Fruit fly (Drosophila melanogaster) S2 (cell line): ENCODE data around the gene CG32225.
A peak's percentile ranks its signal among the peaks of the same experiment; 100 is the strongest.

Experiments
- CG8478 ChIP-seq: fragments of >200 bp; optimal IDR thresholded peaks from 2 replicates; lab custom pipeline; 2018
- CTCF ChIP-seq, 2 experiments: fragments of >200 bp; optimal IDR thresholded peaks; 2 replicates each; lab custom pipeline; 2018

The CG32225 gene

DNA sequence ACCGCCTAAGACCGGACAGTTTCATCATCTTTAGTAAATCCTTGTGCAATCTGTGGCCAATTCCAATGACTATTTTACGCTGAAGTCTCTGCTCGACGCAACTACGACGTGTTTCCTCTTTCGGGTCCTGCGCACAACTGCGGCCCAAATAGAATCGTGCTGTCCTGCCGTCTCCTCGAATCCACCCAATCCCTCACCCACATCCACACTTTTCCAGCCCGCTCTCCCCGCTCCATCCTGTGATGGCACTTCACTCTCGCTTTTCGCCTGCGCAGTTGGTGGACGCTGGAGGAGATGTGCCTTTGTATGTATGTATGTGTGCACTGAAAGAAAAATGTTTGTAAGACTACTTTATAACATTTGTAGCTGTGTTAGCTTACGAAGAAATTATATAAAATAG is at the start of gene CG32225:
Gene CG32225, minus strand, starts transcription at position 142 of the 400 bp plus-strand sequence.
- TF ChIP-seq CG8478 (lab: Kevin White, UChicago) (no peak), CTCF (optimal IDR thresholded peaks at IDR 0.05; lab: Kevin White, UChicago) (no peak)

DNA sequence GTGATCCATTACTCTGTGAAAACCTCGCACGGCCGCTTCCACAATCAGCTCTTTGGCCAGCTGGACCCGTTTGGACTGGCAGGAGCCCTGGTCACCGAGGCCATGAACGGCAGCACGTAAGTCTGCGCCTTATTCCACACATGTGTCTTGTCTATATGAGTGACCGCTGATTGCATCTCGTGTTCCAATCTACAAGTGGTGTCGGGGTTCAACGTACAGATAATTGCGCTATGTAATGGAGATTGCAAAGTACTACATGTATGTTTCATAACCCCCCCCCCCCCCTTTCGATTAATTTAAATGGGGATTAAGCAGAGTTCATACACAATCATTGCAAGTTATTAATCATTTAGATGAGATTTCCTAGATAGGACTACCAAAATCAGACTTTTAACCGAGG is 48.8 kb upstream of the CG32225 start:
- no peak for TF ChIP-seq CG8478 (lab: Kevin White, UChicago)
- TF ChIP-seq CTCF (optimal IDR thresholded peaks at IDR 0.05; lab: Kevin White, UChicago): no peak

DNA sequence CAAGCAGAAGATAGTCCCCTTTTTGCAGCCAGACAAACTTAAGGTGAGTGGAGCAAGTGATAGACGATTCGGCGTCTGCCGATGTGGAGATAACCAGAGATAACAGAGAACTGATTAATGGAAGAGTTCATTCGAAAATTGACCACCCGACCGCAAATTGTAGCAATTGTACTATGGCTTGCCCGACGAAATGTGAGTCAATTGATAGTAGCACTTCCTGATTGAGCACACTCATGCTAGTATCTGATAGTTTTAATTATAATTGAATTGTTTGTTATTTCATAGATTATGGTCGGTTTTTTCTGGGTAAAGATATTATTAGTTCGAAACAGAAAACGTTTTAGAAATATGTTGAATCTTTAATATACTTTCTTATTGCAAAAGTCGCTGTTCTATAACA is 48.3 kb upstream of the CG32225 start:
- TF ChIP-seq CG8478 (lab: Kevin White, UChicago): no peak

DNA sequence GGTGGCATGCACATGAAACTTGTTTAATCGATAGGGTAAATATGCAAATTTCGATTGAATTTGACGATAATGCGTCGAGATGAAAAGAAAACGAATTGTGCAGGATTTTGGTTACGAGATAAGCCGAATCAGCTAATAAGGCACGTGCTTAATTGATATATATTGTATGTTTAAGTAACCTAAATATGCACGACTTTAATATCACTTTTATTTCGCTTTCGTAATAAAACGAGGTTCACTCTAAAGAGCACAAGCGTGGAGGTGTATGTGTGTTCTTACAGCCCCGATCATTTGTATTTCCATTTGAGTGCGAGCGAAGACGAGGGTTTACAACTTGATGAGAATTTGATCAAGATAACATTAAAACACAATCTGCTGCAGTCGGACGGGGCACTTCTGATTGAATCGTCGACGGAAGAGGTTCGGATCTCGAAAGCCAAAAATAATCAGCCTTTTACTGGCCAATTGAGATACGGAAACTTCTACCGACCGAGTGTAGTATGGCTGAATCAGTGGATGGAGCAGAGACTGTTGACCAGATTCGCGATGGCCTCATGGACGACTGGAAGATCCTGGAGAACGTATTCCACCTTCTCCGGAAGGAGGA is 47.7 kb upstream of the CG32225 start:
- no peak for TF ChIP-seq CG8478 (lab: Kevin White, UChicago)
- no peak for TF ChIP-seq CTCF (optimal IDR thresholded peaks at IDR 0.05; lab: Kevin White, UChicago)

DNA sequence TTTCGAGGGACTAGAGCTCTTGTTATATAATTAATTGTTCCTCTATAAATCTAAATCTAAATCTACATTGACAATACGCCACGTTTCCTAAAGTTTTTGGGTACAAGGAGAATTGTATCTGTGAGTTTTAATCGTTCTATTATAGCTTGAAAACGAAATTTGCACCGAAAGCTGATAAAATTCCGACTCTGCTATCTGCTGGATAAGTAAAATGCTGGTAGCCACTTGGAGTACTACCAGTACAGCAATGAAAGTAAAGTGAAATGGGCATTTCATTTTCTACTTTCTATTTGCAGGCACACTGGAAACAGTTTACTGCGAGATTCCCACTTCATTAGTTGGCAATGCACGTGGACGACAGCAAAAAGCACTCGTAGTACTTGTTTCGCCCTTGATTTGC is 47.1 kb upstream of the CG32225 start, which contains the start of gene CG5618:
Gene CG5618, plus strand, starts transcription at position 301 of the 400 bp plus-strand sequence.
- TF ChIP-seq CG8478 (lab: Kevin White, UChicago): no peak
- TF ChIP-seq CTCF (optimal IDR thresholded peaks at IDR 0.05; lab: Kevin White, UChicago): no peak

DNA sequence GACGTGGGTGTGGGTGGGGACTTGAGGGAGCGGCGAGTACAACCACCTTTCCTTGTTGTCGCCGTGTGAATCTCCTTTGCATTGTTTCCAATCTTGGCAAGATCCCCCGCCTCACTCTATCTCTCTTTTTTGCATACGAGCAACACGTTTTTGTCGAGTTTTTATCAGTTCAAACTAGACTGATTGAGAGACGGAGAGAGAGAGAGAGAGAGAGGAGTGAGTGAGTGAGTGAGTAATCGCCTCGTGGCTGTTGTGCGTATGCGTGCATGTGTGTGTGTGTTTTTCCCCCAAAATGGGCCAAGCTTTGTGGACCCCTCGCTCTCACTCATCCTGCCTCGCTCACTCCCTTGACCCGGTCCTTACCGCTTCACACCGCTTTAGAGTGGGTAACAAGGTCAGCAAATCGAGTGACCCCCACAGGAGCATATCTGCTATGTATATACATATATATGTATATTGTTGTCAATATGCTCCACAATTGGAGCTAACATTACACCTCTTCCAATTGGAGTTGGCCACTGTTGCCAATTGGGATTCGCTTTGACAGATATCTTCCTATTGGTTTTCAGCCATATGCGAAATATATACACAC is 43.3 kb upstream of the CG32225 start:
- TF ChIP-seq CTCF (optimal IDR thresholded peaks at IDR 0.05; lab: Kevin White, UChicago) (no peak), CG8478 (lab: Kevin White, UChicago) (no peak)

DNA sequence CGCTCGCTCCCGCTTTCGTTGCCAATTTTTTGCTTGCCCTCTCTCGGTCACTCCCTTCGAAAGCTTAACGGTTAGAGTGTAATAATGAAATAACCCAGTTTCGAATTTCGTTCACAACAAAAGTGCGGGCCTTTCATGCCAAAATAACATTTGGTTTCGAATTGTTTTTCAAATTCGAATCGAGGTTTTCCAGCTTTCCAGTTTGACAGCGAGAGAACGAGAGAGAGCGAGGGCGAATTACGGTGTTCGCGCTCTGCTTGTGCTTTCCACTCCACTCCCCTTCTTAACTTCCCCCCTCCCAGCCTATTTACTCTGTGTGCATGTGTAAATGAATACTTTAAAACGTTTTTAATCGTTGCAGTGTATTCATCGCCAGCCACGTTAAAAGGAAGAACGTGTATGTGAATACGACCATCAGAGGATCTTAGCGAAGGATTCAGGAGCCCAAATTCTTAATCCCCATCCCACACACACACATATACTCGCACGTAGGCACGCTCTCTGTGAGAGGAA is 42.6 kb upstream of the CG32225 start:
- no peak for TF ChIP-seq CG8478 (lab: Kevin White, UChicago)
- TF ChIP-seq CTCF (optimal IDR thresholded peaks at IDR 0.05; lab: Kevin White, UChicago): no peak

DNA sequence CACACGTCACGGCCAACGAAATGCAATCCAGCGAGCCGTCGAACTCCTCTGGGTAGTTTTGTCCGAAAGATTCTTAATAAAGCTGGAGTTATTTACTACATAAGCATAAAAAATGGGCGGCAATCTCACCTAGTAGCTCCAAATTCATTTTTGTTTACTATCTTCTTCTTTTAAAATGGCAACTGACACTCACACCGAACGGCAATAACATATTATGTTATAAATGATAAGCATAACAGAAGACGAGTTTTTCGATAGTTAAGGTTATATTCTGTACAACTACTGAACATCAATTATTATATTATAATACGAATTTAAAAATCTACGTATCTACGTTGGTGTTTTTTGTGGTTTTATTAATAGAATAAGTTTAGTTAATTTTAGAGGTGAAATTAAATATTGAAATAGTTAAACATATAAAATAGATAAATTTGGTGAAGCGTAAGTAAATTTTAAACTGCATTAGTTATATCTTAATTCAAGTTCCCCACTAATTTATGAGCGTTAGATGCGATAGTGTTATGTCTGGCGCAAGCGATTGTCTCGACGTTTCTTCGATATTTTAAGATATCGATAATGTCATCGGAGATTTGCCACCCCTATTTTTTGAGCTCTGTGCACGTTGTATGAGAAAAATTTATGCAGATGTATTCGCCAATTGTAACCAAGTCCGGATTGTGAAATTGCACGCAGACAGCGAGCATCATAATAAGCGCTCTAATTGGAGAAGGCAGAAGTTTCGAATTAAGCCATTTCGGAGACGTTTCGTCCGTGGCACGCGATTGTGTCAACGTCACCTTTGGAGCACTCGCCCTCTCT is 41.9 kb upstream of the CG32225 start, which contains the start of the genes Rbbp5 and eRF1:
Gene Rbbp5, minus strand, starts transcription at position 181 of the 819 bp plus-strand sequence.
Gene eRF1, plus strand, starts transcription at position 594 of the 819 bp plus-strand sequence.
- no peak for TF ChIP-seq CG8478 (lab: Kevin White, UChicago)
- no peak for TF ChIP-seq CTCF (optimal IDR thresholded peaks at IDR 0.05; lab: Kevin White, UChicago)

DNA sequence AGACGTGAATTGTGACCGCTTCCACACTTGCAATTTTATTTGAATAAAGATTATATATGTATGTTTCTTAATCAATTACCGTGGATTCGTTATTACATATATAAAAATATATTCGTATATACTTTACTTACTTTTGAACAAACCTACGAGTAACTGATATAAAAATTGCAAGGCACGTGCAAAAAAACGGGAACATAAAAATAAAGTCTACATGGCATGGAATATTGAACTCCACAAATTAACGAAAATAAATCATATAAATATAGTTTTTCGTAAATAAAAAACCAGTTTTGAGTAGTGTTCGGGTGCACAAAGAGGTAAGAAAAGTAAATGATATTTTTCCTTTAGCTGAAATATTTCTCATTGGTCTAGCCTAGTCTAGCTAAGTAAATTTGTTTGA is 36.3 kb upstream of the CG32225 start, which contains the start of gene Spn77Bc:
Gene Spn77Bc, plus strand, starts transcription at position 301 of the 400 bp plus-strand sequence.
- no peak for TF ChIP-seq CG8478 (lab: Kevin White, UChicago)
- TF ChIP-seq CTCF (optimal IDR thresholded peaks at IDR 0.05; lab: Kevin White, UChicago): no peak

DNA sequence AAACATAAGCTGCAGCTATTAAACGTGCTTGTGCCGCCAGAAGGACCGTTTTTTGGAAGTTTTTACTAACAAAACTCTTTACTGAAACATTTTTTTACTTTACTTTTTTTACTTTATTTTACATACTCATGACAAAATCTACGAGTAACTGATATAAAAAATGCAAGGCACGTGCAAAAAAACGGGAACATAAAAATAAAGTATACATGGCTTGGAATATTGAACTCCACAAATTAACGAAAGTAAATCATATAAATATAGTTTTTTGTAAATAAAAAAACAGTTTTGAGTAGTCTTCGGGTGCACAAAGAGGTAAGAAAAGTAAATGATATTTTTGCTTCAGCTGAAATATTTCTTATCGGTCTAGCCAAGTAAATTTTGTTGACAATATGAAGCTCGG is 14.6 kb upstream of the CG32225 start, which contains the start of gene Spn77Bb:
Gene Spn77Bb, plus strand, starts transcription at position 301 of the 400 bp plus-strand sequence.
- TF ChIP-seq CTCF (optimal IDR thresholded peaks at IDR 0.05; lab: Kevin White, UChicago) (no peak), CG8478 (lab: Kevin White, UChicago) (no peak)

DNA sequence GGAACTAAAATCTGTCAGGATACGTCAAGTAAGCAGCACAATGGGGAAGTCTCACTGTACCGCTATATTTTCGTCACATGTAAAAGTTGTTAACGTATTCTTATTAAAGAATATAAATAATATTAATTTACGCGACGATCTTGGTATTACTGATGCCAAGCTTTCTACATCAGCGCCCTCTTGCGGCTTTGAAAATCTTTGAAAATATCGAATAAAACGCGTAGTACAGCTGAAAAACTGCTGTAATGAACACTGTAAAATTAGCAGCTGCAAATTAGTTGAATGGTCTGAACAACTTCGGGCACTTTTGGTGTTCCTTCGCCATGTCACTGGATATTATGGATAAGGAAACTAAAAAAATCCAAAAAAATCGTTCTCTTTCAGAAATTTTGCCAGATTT is 14.0 kb upstream of the CG32225 start:
- TF ChIP-seq CG8478 (lab: Kevin White, UChicago): no peak
- TF ChIP-seq CTCF (optimal IDR thresholded peaks at IDR 0.05; lab: Kevin White, UChicago): peak; percentile 50 to 78

DNA sequence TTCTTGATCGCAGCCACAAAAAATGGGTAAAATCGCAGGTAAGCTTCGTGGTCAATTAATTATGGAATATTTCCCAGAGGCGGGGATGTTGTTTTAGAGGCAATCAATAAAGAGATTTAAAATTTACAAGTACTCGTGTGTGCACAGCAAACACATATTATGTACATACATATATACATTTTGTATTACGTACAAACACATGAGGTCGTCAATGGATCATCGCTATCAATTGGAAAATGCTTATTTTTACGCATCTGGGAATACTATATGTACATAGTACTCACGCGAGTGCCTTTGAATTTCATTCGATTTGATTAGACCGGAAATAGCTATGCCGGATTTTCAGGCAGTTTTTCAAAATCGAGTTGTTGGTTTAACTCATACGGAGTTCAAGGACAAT is 11.7 kb upstream of the CG32225 start:
- TF ChIP-seq CTCF (optimal IDR thresholded peaks at IDR 0.05; lab: Kevin White, UChicago) (no peak), CG8478 (lab: Kevin White, UChicago) (no peak)

DNA sequence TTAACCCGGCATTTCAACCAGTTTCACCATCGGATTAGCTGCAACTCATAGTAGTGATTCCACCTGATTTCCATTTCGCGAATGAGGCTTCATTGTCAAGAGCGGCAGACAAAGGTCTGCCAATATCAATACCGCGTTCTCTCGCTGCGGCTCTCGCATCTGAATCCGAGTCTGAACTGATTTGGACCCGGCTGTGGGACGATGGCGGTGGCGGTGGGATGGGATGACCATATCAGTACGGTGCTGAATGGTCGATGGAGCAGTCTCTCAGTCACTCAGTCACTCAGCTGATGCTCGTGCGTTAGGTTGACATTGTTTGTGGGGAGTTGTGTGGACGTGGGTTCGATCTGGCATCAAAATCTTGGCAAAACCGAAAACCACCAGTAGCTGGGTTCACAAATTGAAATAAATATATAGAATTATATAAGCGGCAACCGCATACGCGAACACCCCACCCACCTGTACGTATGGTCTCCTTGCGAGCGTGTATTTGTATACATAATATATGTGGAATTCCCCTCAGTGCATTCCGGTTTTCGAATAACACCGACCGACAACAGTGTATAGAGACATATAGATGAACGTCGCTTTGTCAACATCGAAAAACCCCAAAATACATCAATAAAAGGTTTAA is 11.0 kb upstream of the CG32225 start, which contains the start of gene Spn77Ba:
Gene Spn77Ba, plus strand, starts transcription at position 235 of the 634 bp plus-strand sequence.
- TF ChIP-seq CG8478 (lab: Kevin White, UChicago) (no peak), CTCF (optimal IDR thresholded peaks at IDR 0.05; lab: Kevin White, UChicago) (no peak)

DNA sequence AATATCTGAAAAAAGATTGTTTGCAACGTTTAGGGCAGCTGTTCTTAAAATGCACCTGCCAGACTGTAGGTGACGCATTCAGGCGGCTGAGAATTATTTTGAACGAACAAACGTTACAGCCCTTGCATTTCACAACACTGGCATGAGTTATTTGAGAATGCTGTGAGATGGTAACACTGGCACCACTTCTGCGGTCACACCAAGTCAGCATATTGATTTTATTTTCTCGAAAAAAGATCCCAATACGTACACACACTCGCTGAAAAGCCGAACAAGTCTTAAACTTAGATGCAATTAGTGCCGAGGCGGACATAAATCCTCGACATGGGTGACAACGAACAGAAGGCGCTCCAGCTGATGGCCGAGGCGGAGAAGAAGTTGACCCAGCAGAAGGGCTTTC is 7.4 kb upstream of the CG32225 start, which contains the start of gene alphaSnap:
Gene alphaSnap, plus strand, starts transcription at position 164 of the 400 bp plus-strand sequence.
- TF ChIP-seq CG8478 (lab: Kevin White, UChicago): no peak
- TF ChIP-seq CTCF (optimal IDR thresholded peaks at IDR 0.05; lab: Kevin White, UChicago): peak; percentile 54 to 59
